Worm (Caenorhabditis elegans) whole organism, L4 larva: ENCODE data around the gene F08F8.6.

Experiments used
- F26F4.8 ChIP-seq: fragments of 200-800 bp; sonication (Bioruptor generic); conservative IDR thresholded peaks from 2 replicates; pipeline ENCODE4 v1.3.6; 2022; ENCODE audit warnings: missing genetic modification characterization, missing compliant biosample characterization
- F44E2.7 ChIP-seq: fragments of 200-800 bp; sonication (Bioruptor generic); IDR thresholded peaks from 2 replicates; pipeline ENCODE4 v2.1.2; 2022; ENCODE audit warnings: missing genetic modification characterization, missing compliant biosample characterization
- Y105C5A.15 ChIP-seq: fragments of 200-800 bp; sonication (Bioruptor generic); IDR thresholded peaks from 2 replicates; pipeline ENCODE4 v1.3.6; 2022; ENCODE audit warnings: missing genetic modification characterization, missing compliant biosample characterization
- Y48G9A.11 ChIP-seq: fragments of 200-800 bp; sonication (Bioruptor generic); IDR thresholded peaks from 2 replicates; pipeline ENCODE4 v1.3.6; 2022; ENCODE audit warnings: missing genetic modification reagents, missing genetic modification characterization, missing compliant biosample characterization
- Y5F2A.4 ChIP-seq: fragments of 200-800 bp; sonication (Bioruptor generic); optimal IDR thresholded peaks from 2 replicates; lab custom pipeline; 2018; ENCODE audit warnings: mild to moderate bottlenecking, missing genetic modification characterization, missing compliant biosample characterization
- ZK337.2 ChIP-seq: fragments of 200-800 bp; sonication (Bioruptor generic); IDR thresholded peaks from 2 replicates; pipeline ENCODE4 v1.3.6; 2022; ENCODE audit warnings: missing genetic modification reagents, missing genetic modification characterization, missing compliant biosample characterization
- aha-1 ChIP-seq: fragments of 150-350 bp; peaks from one replicate; lab custom pipeline; 2014; ENCODE audit warnings: missing biosample characterization, missing genetic modification characterization
- aly-2 ChIP-seq: sonication (generic microtip); optimal IDR thresholded peaks from 2 replicates; lab custom pipeline; 2018; ENCODE audit warnings: missing biosample characterization, missing genetic modification characterization
- attf-4 ChIP-seq: sonication (generic microtip); optimal IDR thresholded peaks from 3 replicates; lab custom pipeline; 2017; ENCODE audit warnings: missing biosample characterization, missing genetic modification characterization
- ceh-20 ChIP-seq: fragments of 200-800 bp; sonication (Bioruptor generic); IDR thresholded peaks from 2 replicates; pipeline ENCODE4 v1.3.6; 2022; ENCODE audit warnings: missing genetic modification reagents, missing genetic modification characterization, missing compliant biosample characterization
- ceh-32 ChIP-seq: sonication (generic microtip); optimal IDR thresholded peaks from 2 replicates; lab custom pipeline; 2016; ENCODE audit warnings: mild to moderate bottlenecking, missing genetic modification characterization, missing compliant biosample characterization; ENCODE audit not compliant: poor library complexity
- cey-2 ChIP-seq: sonication (generic microtip); optimal IDR thresholded peaks from 3 replicates; lab custom pipeline; 2017; ENCODE audit warnings: missing genetic modification characterization, mild to moderate bottlenecking, missing compliant biosample characterization, antibody characterized with exemption, borderline replicate concordance; ENCODE audit not compliant: insufficient read depth
- ctbp-1 ChIP-seq: fragments of 200-800 bp; sonication (Bioruptor generic); IDR thresholded peaks from 2 replicates; pipeline ENCODE4 v1.3.6; 2022; ENCODE audit warnings: missing genetic modification reagents, missing genetic modification characterization, missing compliant biosample characterization
- dmd-6 ChIP-seq: fragments of 200-800 bp; sonication (Bioruptor generic); IDR thresholded peaks from 2 replicates; pipeline ENCODE4 v1.3.6; 2022; ENCODE audit warnings: missing genetic modification reagents, missing genetic modification characterization, missing compliant biosample characterization
- dmd-9 ChIP-seq: fragments of 200-800 bp; sonication (Bioruptor generic); IDR thresholded peaks from 2 replicates; pipeline ENCODE4 v1.3.6; 2022; ENCODE audit warnings: missing genetic modification reagents, missing genetic modification characterization, missing compliant biosample characterization
- dpl-1 ChIP-seq: fragments of 150-350 bp; optimal IDR thresholded peaks from 2 replicates; lab custom pipeline; 2014; ENCODE audit warnings: missing biosample characterization, missing genetic modification reagents, missing genetic modification characterization
- egl-27 ChIP-seq: sonication (generic microtip); optimal IDR thresholded peaks from 3 replicates; lab custom pipeline; 2017; ENCODE audit warnings: missing biosample characterization, missing genetic modification reagents, missing genetic modification characterization
- fkh-10 ChIP-seq: fragments of 150-350 bp; optimal IDR thresholded peaks from 2 replicates; lab custom pipeline; 2014; ENCODE audit warnings: missing biosample characterization, missing genetic modification reagents, missing genetic modification characterization
- hlh-11 ChIP-seq: fragments of 200-800 bp; sonication (Bioruptor generic); optimal IDR thresholded peaks from 2 replicates; lab custom pipeline; 2018; ENCODE audit warnings: mild to moderate bottlenecking, missing genetic modification characterization, missing compliant biosample characterization
- hlh-30 ChIP-seq: sonication (generic microtip); optimal IDR thresholded peaks from 2 replicates; lab custom pipeline; 2017; ENCODE audit warnings: antibody characterized with exemption, mild to moderate bottlenecking, missing genetic modification characterization, missing compliant biosample characterization; ENCODE audit not compliant: insufficient read depth
- jun-1 ChIP-seq: fragments of 150-350 bp; optimal IDR thresholded peaks from 2 replicates; lab custom pipeline; 2014; ENCODE audit warnings: missing biosample characterization, missing genetic modification reagents, missing genetic modification characterization
- lin-13 ChIP-seq: fragments of 150-350 bp; optimal IDR thresholded peaks from 2 replicates; lab custom pipeline; 2014; ENCODE audit warnings: missing biosample characterization, missing genetic modification reagents, missing genetic modification characterization
- lsy-2 ChIP-seq, 2 experiments: fragments of 150-350 bp in 1 of 2; sonication (generic microtip) in 1 of 2; optimal IDR thresholded peaks; 2 replicates each; lab custom pipeline; 2014 to 2017; ENCODE audit warnings: missing biosample characterization in 2 of 2, missing genetic modification characterization in 2 of 2
- madf-5 ChIP-seq, 2 experiments: fragments of 200-800 bp; sonication (Bioruptor generic); IDR thresholded peaks; 2 replicates each; pipeline ENCODE4 v1.3.6; 2022; ENCODE audit warnings: missing compliant biosample characterization in 2 of 2, missing genetic modification characterization in 2 of 2
- mep-1 ChIP-seq: fragments of 150-350 bp; sonication (generic microtip); optimal IDR thresholded peaks from 3 replicates; lab custom pipeline; 2014; ENCODE audit warnings: missing biosample characterization, missing genetic modification characterization
- mes-2 ChIP-seq: sonication (generic microtip); optimal IDR thresholded peaks from 2 replicates; lab custom pipeline; 2016; ENCODE audit warnings: missing genotype, mild to moderate bottlenecking, missing genetic modification characterization, missing compliant biosample characterization; ENCODE audit not compliant: poor library complexity, severe bottlenecking
- mxl-2 ChIP-seq: fragments of 200-800 bp; sonication (Bioruptor generic); conservative IDR thresholded peaks from 2 replicates; pipeline ENCODE4 v1.3.6; 2022; ENCODE audit warnings: missing genetic modification reagents, missing genetic modification characterization, missing compliant biosample characterization
- mxl-3 ChIP-seq: fragments of 200-800 bp; sonication (Bioruptor generic); optimal IDR thresholded peaks from 2 replicates; lab custom pipeline; 2018; ENCODE audit warnings: mild to moderate bottlenecking, missing genetic modification characterization, missing compliant biosample characterization
- nhr-11 ChIP-seq: fragments of 150-350 bp; optimal IDR thresholded peaks from 2 replicates; lab custom pipeline; 2014; ENCODE audit warnings: missing biosample characterization, missing genetic modification characterization
- nhr-237 ChIP-seq: sonication (generic microtip); optimal IDR thresholded peaks from 2 replicates; lab custom pipeline; 2017; ENCODE audit warnings: missing biosample characterization, missing genetic modification characterization
- nhr-28 ChIP-seq: fragments of 150-350 bp; optimal IDR thresholded peaks from 2 replicates; lab custom pipeline; 2014; ENCODE audit warnings: missing biosample characterization, missing genetic modification characterization
- nhr-48 ChIP-seq: sonication (generic microtip); optimal IDR thresholded peaks from 2 replicates; lab custom pipeline; 2016; ENCODE audit warnings: mild to moderate bottlenecking, missing genetic modification characterization, missing compliant biosample characterization
- pha-4 ChIP-seq, 2 experiments: fragments of 150-350 bp in 1 of 2; fragments of 200-800 bp in 1 of 2; sonication (Bioruptor generic) in 1 of 2; IDR thresholded peaks in 1 of 2; optimal IDR thresholded peaks in 1 of 2; 2 replicates each; pipeline versions ENCODE4 v1.3.6 to Lab custom; 2014 to 2022; ENCODE audit warnings: missing genetic modification characterization in 2 of 2, missing genetic modification reagents in 2 of 2, missing biosample characterization in 1 of 2, missing compliant biosample characterization in 1 of 2
- rbr-2 ChIP-seq: sonication (generic microtip); optimal IDR thresholded peaks from 2 replicates; lab custom pipeline; 2016; ENCODE audit warnings: missing genotype, missing genetic modification characterization, missing compliant biosample characterization
- saeg-2 ChIP-seq: fragments of 200-800 bp; sonication (Bioruptor generic); IDR thresholded peaks from 2 replicates; pipeline ENCODE4 v1.3.6; 2022; ENCODE audit warnings: missing genetic modification reagents, missing genetic modification characterization, missing compliant biosample characterization
- set-16 ChIP-seq: fragments of 200-800 bp; sonication (Bioruptor generic); IDR thresholded peaks from 2 replicates; pipeline ENCODE4 v1.3.6; 2022; ENCODE audit warnings: missing genetic modification reagents, missing genetic modification characterization, missing compliant biosample characterization
- skn-1 ChIP-seq: fragments of 150-350 bp; optimal IDR thresholded peaks from 2 replicates; lab custom pipeline; 2014; ENCODE audit warnings: missing biosample characterization, missing genetic modification characterization
- tra-1 ChIP-seq: fragments of 200-800 bp; sonication (Bioruptor generic); IDR thresholded peaks from 2 replicates; pipeline ENCODE4 v1.3.6; 2022; ENCODE audit warnings: missing genetic modification reagents, missing genetic modification characterization, missing compliant biosample characterization
- unc-62 ChIP-seq, 3 experiments: fragments of 150-350 bp in 1 of 3; sonication (generic microtip); optimal IDR thresholded peaks in 2 of 3; peaks in 1 of 3; 1 replicate in 1 of 3; 2 replicates in 2 of 3; lab custom pipeline; 2014 to 2017; ENCODE audit warnings: missing biosample characterization in 3 of 3, missing genetic modification characterization in 3 of 3, missing genetic modification reagents in 3 of 3, missing genotype in 1 of 3
- vab-7 ChIP-seq: fragments of 200-800 bp; sonication (Bioruptor generic); IDR thresholded peaks from 2 replicates; pipeline ENCODE4 v1.3.6; 2022; ENCODE audit warnings: missing genetic modification reagents, missing genetic modification characterization, missing compliant biosample characterization
- zfp-2 ChIP-seq: sonication (generic microtip); optimal IDR thresholded peaks from 2 replicates; lab custom pipeline; 2016; ENCODE audit warnings: mild to moderate bottlenecking, missing genetic modification characterization, missing compliant biosample characterization

Gene F08F8.6

ce11 chrIII:7329155-7329732, 14.2 kb upstream of the F08F8.6 start, which contains the start of gene lab-2 (continued):
- TF ChIP-seq saeg-2 (no peak), vab-7 (GFP tag; lab: Robert Waterston, UW) (peak; percentile 6; the same call in 1 of the 2 replicates), mes-2 (tag; lab: Kevin White, UChicago) (peak; percentile 13), skn-1 (no peak), cey-2 (no peak)

- TF ChIP-seq madf-5 (GFP tag; IDR thresholded peaks at IDR 0.05; lab: Robert Waterston, UW), result no peak
- peak in 1 of 2 experiments; percentile 87 for TF ChIP-seq unc-62 (GFP tag; optimal IDR thresholded peaks at IDR 0.05 in 1 of 2; lab: Kevin White, UChicago)
- no peak for TF ChIP-seq unc-62 (tag; optimal IDR thresholded peaks at IDR 0.05; lab: Kevin White, UChicago)
These were observed 11.8 kb upstream of the F08F8.6 start for ce11 chrIII:7331671-7332070.

ce11 chrIII:7333906-7334531, 9.5 kb upstream of the F08F8.6 start:
- 0 out of 2 replicates have a peak, but pooled peaks have one; percentile 21 for TF ChIP-seq set-16 (GFP tag; lab: Robert Waterston, UW)
- TF ChIP-seq ctbp-1 (GFP tag; lab: Robert Waterston, UW), result 0 out of 2 replicates have a peak, but pooled peaks have one; percentile 34
- peak; percentile 48 for TF ChIP-seq dmd-6 (GFP tag; lab: Robert Waterston, UW)
- TF ChIP-seq hlh-11 (tag; lab: Kevin White, UChicago), result peak; percentile 11
- TF ChIP-seq hlh-30 (tag; lab: Kevin White, UChicago), result peak; percentile 28
- 0 out of 2 replicates have a peak, but pooled peaks have one; percentile 37 for TF ChIP-seq tra-1 (GFP tag; lab: Robert Waterston, UW)
- peak; percentile 15 for TF ChIP-seq nhr-28 (tag; lab: Kevin White, UChicago)

- TF ChIP-seq F26F4.8 (GFP tag; lab: Robert Waterston, UW), result no peak
- TF ChIP-seq tra-1 (GFP tag; lab: Robert Waterston, UW), result peak; percentile 76
- TF ChIP-seq mxl-3 (GFP tag; lab: Kevin White, UChicago), result peak; percentile 94
- TF ChIP-seq F44E2.7, result no peak
- peak; percentile 100 for TF ChIP-seq hlh-30 (tag; lab: Kevin White, UChicago)
- no peak for TF ChIP-seq Y5F2A.4 (GFP tag; lab: Kevin White, UChicago)
- no peak for TF ChIP-seq attf-4 (tag; lab: Kevin White, UChicago)
- no peak for TF ChIP-seq ceh-32
- TF ChIP-seq egl-27, result no peak
- TF ChIP-seq aha-1 (tag; lab: Kevin White, UChicago), result peak; percentile 99
- TF ChIP-seq ZK337.2 (GFP tag; lab: Robert Waterston, UW), result no peak
- no peak for TF ChIP-seq vab-7 (GFP tag; lab: Robert Waterston, UW)
- peak; percentile 82 for TF ChIP-seq ceh-20 (GFP tag; lab: Robert Waterston, UW)
- peak; percentile 77 to 89 for TF ChIP-seq lsy-2 (tag; optimal IDR thresholded peaks at IDR 0.05; lab: Kevin White, UChicago)
- no peak for TF ChIP-seq zfp-2 (tag; lab: Kevin White, UChicago)
- peak; percentile 66 for TF ChIP-seq dpl-1 (GFP tag; lab: Kevin White, UChicago)
- 0 out of 2 replicates have a peak, but pooled peaks have one; percentile 66 for TF ChIP-seq pha-4 (GFP tag; IDR thresholded peaks at IDR 0.05; lab: Robert Waterston, UW)
- peak; percentile 71 for TF ChIP-seq pha-4 (tag; optimal IDR thresholded peaks at IDR 0.05; lab: Kevin White, UChicago)
- TF ChIP-seq aly-2 (tag; lab: Kevin White, UChicago), result no peak
- no peak for TF ChIP-seq Y48G9A.11 (GFP tag; lab: Robert Waterston, UW)
- peak; percentile 89 for TF ChIP-seq nhr-11 (tag; lab: Kevin White, UChicago)
- TF ChIP-seq mxl-2 (GFP tag; lab: Robert Waterston, UW), result 0 out of 2 replicates have a peak, but pooled peaks have one; percentile 18
- TF ChIP-seq jun-1 (tag; lab: Kevin White, UChicago), result no peak
- peak; percentile 77 for TF ChIP-seq nhr-48
- TF ChIP-seq nhr-237 (tag; lab: Kevin White, UChicago), result no peak
- peak; percentile 35 for TF ChIP-seq lin-13 (GFP tag; lab: Kevin White, UChicago)
- no peak for TF ChIP-seq dmd-9 (GFP tag; lab: Robert Waterston, UW)
- no peak for TF ChIP-seq fkh-10
- TF ChIP-seq skn-1, result no peak
- 0 out of 2 replicates have a peak, but pooled peaks have one; percentile 30 for TF ChIP-seq Y105C5A.15
- peak; percentile 69 for TF ChIP-seq rbr-2 (tag; lab: Kevin White, UChicago)
- peak; percentile 95 for TF ChIP-seq mep-1
These were observed 8.3 kb upstream of the F08F8.6 start, which contains the start of gene F56C9.10 for ce11 chrIII:7335220-7335619. Gene F56C9.10, minus strand, starts transcription at chrIII:7335316.
